Worm (Caenorhabditis elegans) whole organism, midembryonic: ENCODE results near the gene msp-59.

ENCODE experiments used
- T22C8.4 ChIP-seq: fragments of 200-800 bp; sonication (Bioruptor generic); IDR thresholded peaks from 2 replicates; pipeline ENCODE4 v1.3.6; 2022; ENCODE audit warnings: missing genetic modification characterization, missing compliant biosample characterization
- cog-1 ChIP-seq: sonication (generic microtip); optimal IDR thresholded peaks from 2 replicates; lab custom pipeline; 2016; ENCODE audit warnings: missing genetic modification characterization, missing compliant biosample characterization
- flt-1 ChIP-seq: fragments of 200-800 bp; sonication (Bioruptor generic); IDR thresholded peaks from 2 replicates; pipeline ENCODE4 v1.3.6; 2022; ENCODE audit warnings: missing genetic modification characterization, missing compliant biosample characterization
- med-1 ChIP-seq: sonication (generic microtip); optimal IDR thresholded peaks from 2 replicates; lab custom pipeline; 2017; ENCODE audit warnings: missing genetic modification characterization, mild to moderate bottlenecking, missing compliant biosample characterization, antibody characterized with exemption, missing genetic modification reagents; ENCODE audit not compliant: insufficient read depth
- ref-1 ChIP-seq: fragments of 200-800 bp; sonication (Bioruptor generic); conservative IDR thresholded peaks from 2 replicates; pipeline ENCODE4 v1.3.6; 2022; ENCODE audit warnings: missing genetic modification reagents, missing genetic modification characterization, missing compliant biosample characterization
- tab-1 ChIP-seq: fragments of 200-800 bp; sonication (Bioruptor generic); IDR thresholded peaks from 2 replicates; pipeline ENCODE4 v1.3.6; 2022; ENCODE audit warnings: missing genetic modification characterization, missing compliant biosample characterization
- ztf-23 ChIP-seq: fragments of 200-800 bp; sonication (Bioruptor generic); IDR thresholded peaks from 2 replicates; pipeline ENCODE4 v1.3.6; 2022; ENCODE audit warnings: missing genetic modification reagents, missing genetic modification characterization, missing compliant biosample characterization
- ztf-29 ChIP-seq: fragments of 200-800 bp; sonication (Bioruptor generic); IDR thresholded peaks from 2 replicates; pipeline ENCODE4 v1.3.6; 2022; ENCODE audit warnings: missing genetic modification reagents, missing genetic modification characterization, missing compliant biosample characterization

ce11 chrIV:5333484-5333883 is 20.6 kb upstream of the msp-59 start:
- TF ChIP-seq ztf-29 (no peak), flt-1 (no peak), ztf-23 (GFP tag; lab: Robert Waterston, UW) (no peak), cog-1 (tag; lab: Kevin White, UChicago) (no peak), ref-1 (GFP tag; lab: Robert Waterston, UW) (no peak), med-1 (GFP tag; lab: Kevin White, UChicago) (no peak), tab-1 (no peak), T22C8.4 (GFP tag; lab: Robert Waterston, UW) (no peak)
